Worm (Caenorhabditis elegans) whole organism, L1 larva: ENCODE results near the gene D1054.8.

ENCODE experiments used
- nhr-77 ChIP-seq: fragments of 150-350 bp; optimal IDR thresholded peaks from 2 replicates; lab custom pipeline; 2014; ENCODE audit warnings: missing biosample characterization, missing genetic modification characterization
- unc-62 ChIP-seq: fragments of 150-350 bp; optimal IDR thresholded peaks from 2 replicates; lab custom pipeline; 2014; ENCODE audit warnings: missing biosample characterization, missing genetic modification reagents, missing genetic modification characterization

DNA sequence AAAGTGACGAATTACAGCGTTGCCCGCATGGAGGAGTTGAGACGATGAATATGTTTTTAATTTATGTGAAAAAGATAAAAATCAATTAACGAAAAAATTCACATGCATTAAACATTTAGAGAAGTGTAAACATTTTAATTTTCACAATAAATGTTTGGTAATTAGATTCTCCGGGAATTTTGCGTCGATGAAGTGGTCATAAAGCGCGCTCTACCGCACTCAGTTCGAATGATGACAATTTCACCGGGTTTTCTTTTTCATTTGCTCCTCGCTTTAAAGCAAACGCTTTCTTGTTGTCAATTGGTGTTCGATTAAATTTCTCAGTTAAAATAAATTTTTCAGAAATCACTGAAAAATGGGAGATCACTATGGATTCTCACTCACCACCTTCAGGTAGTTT, 14.1 kb upstream of the D1054.8 start, which contains the start of the genes D1054.1 and pas-2:
- no peak for TF ChIP-seq unc-62
- TF ChIP-seq nhr-77 (tag; lab: Kevin White, UChicago), result no peak
